Fruit fly (Drosophila melanogaster): ENCODE measurements around the gene RnrL.

Gene RnrL

DNA sequence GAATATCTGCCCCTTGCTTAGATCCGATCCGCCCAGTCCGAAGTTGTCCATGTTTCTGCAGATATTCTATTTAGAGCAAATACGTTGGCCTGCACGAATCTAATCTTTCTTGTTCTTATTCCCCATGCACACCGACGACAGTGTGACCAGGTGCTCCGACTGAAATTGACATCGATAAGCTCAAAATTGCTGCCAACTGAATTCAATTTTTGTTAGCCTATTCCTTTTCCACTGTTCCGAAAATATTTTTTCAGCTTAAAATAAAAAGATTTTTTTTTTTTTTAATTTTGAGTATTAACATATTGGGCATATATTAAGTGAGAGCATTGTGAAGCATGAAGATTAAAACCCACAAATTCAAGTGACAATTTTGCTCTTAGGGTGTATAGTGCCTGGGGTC lies 24.0 kb downstream of the RnrL start, which contains the start of gene nmd:
TSS of gene nmd (minus strand) at position 162 of the 400 bp plus-strand sequence.
- TF ChIP-seq pan (optimal IDR thresholded peaks at IDR 0.05): no peak
- TF ChIP-seq psq (optimal IDR thresholded peaks at IDR 0.05): no peak
- TF ChIP-seq Dll (optimal IDR thresholded peaks at IDR 0.05): no peak
- TF ChIP-seq CG8478 (optimal IDR thresholded peaks at IDR 0.05): no peak
- no peak for TF ChIP-seq usp (GFP tag; optimal IDR thresholded peaks at IDR 0.05)
- no peak for TF ChIP-seq EcR (GFP tag; optimal IDR thresholded peaks at IDR 0.05)

dm6 chr2L:10301918-10302317 lies 25.8 kb downstream of the RnrL start, which contains the start of gene CG13138:
CG13138 (minus strand) TSS chr2L:10302018.
- TF ChIP-seq psq (optimal IDR thresholded peaks at IDR 0.05) (no peak), EcR (GFP tag; optimal IDR thresholded peaks at IDR 0.05) (no peak)

dm6 chr2L:10299810-10300147 lies 28.0 kb downstream of the RnrL start, which contains the start of gene CYLD:
CYLD (minus strand) TSS chr2L:10299847.
- TF ChIP-seq psq (optimal IDR thresholded peaks at IDR 0.05) (no peak), Dll (optimal IDR thresholded peaks at IDR 0.05) (no peak)

- no peak for TF ChIP-seq usp (GFP tag; optimal IDR thresholded peaks at IDR 0.05)
- no peak for TF ChIP-seq pan (optimal IDR thresholded peaks at IDR 0.05)
- TF ChIP-seq EcR (GFP tag; optimal IDR thresholded peaks at IDR 0.05): no peak
- TF ChIP-seq CG8478 (optimal IDR thresholded peaks at IDR 0.05): no peak
- TF ChIP-seq psq (optimal IDR thresholded peaks at IDR 0.05): no peak
- TF ChIP-seq Dll (optimal IDR thresholded peaks at IDR 0.05): no peak
Measured at dm6 chr2L:10299077-10299809, 28.5 kb downstream of the RnrL start.

DNA sequence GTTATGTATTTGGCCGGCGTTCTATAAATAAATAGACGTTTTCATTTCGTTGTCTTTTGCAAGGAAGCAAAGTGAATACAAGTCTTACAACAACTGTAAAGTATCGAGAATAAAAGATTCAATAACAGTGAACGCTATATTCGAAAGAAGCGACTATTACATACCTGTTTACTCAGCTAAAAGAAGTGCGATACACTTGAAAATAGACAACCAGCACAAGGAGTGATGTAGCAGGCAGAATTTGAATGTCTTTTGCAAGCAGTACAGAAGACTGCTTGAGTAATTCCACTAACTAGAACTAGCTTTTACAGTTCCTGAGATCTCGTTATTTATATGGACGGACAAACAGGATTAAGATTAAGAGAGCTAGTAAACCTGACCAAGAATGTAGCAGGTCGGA lies 29.4 kb downstream of the RnrL start:
- TF ChIP-seq Dll (optimal IDR thresholded peaks at IDR 0.05) (no peak), pan (optimal IDR thresholded peaks at IDR 0.05) (no peak), usp (GFP tag; optimal IDR thresholded peaks at IDR 0.05) (no peak), CG8478 (optimal IDR thresholded peaks at IDR 0.05) (no peak), psq (optimal IDR thresholded peaks at IDR 0.05) (no peak), EcR (GFP tag; optimal IDR thresholded peaks at IDR 0.05) (no peak)

DNA sequence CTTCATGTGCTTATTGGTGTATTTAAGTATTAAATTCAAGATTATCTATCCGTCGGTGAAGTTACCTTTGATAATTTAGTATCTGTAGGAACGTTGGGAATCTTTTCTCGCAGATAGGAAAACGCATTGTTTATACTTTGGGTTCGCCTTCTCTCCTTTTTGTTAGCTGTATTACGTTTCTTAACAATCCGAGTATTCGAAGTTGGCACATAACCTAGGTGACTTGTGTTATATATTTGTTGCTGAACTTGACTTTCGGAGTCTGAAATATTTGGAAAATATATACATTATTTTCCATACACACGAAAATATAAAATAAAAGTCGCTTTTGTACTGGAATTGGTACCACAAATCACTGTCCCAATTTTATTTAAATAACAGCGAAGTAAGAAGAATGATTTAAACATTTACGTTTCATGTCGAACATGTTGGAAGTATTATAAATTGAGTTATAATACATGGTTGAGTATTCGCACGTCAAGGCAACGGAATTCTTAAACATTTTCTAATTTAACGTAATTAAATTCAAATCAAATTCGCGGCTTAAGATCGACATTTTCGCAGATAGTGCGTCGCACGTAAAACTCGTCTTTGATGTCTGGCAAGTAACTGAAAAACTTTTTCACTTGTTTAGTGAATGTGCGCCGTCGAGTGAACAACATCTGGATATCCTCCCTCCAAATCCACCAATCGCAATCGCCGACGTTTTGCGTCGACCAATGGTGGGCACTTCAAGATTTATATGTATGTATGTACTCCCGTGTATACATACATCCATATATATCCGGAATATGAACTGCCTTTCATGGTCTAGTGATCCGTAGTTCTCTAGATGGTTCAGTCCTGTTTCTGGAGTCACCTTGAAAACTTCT lies 32.7 kb downstream of the RnrL start, which contains the start of gene Hand:
TSS of gene Hand (minus strand) at position 588 of the 872 bp plus-strand sequence.
- TF ChIP-seq CG8478 (optimal IDR thresholded peaks at IDR 0.05) (no peak), psq (optimal IDR thresholded peaks at IDR 0.05) (no peak), usp (GFP tag; optimal IDR thresholded peaks at IDR 0.05) (no peak), pan (optimal IDR thresholded peaks at IDR 0.05) (no peak), EcR (GFP tag; optimal IDR thresholded peaks at IDR 0.05) (no peak), Dll (optimal IDR thresholded peaks at IDR 0.05) (no peak)

DNA sequence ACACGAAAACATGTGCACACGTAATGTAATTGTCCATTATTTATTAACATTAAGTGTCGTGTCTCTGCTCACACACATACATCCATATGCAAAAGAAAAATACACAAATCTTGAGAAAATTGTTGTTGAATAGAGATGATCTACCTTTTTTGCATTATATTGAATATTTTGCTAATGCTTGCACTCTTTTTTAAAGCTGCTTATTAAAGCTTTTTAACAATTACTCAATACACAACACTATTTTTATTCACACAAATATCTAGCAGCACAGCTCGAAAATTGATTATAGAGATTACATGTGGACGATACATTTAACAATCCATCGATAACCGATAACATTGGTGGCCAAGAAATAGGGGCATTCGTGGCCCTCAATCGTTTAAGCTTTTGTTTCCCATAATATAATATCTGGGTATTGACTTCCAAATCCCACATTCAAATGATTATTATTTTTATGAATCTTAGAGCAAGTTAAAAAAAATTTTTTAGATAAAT lies 35.6 kb downstream of the RnrL start, which contains the start of gene Ufd4:
TSS of gene Ufd4 (minus strand) at position 300 of the 495 bp plus-strand sequence.
- TF ChIP-seq usp (GFP tag; optimal IDR thresholded peaks at IDR 0.05): no peak
- TF ChIP-seq EcR (GFP tag; optimal IDR thresholded peaks at IDR 0.05): no peak
- no peak for TF ChIP-seq CG8478 (optimal IDR thresholded peaks at IDR 0.05)
- TF ChIP-seq psq (optimal IDR thresholded peaks at IDR 0.05): no peak
- TF ChIP-seq pan (optimal IDR thresholded peaks at IDR 0.05): no peak
- TF ChIP-seq Dll (optimal IDR thresholded peaks at IDR 0.05): no peak

- no peak for TF ChIP-seq CG8478 (optimal IDR thresholded peaks at IDR 0.05)
- no peak for TF ChIP-seq pan (optimal IDR thresholded peaks at IDR 0.05)
- TF ChIP-seq psq (optimal IDR thresholded peaks at IDR 0.05): no peak
- TF ChIP-seq usp (GFP tag; optimal IDR thresholded peaks at IDR 0.05): no peak
- TF ChIP-seq EcR (GFP tag; optimal IDR thresholded peaks at IDR 0.05): no peak
- no peak for TF ChIP-seq Dll (optimal IDR thresholded peaks at IDR 0.05)
Measured at dm6 chr2L:10291276-10291675, 36.5 kb downstream of the RnrL start.

DNA sequence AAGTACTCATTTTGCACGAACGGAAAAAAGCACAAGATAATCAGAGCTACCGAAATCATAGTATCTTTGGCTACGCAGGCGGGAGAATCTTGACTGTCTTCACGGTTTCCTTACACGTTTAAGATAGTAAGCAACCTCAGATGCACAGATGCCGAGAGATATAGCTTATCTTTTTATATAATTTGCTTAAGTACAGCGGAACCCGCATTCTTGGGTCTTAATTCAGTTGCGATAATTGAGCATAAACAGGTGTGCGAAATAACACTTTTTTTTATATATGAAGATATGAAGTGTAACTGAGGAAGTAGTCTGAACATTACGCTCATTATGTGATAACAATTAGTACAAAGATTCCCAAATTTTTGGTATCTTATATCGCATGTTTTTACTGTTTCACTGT lies 47.0 kb downstream of the RnrL start, which contains the start of gene CG34043:
TSS of gene CG34043 (minus strand) at position 101 of the 400 bp plus-strand sequence.
- TF ChIP-seq usp (GFP tag; optimal IDR thresholded peaks at IDR 0.05) (no peak), pan (optimal IDR thresholded peaks at IDR 0.05) (no peak), psq (optimal IDR thresholded peaks at IDR 0.05) (no peak), Dll (optimal IDR thresholded peaks at IDR 0.05) (no peak), EcR (GFP tag; optimal IDR thresholded peaks at IDR 0.05) (no peak), CG8478 (optimal IDR thresholded peaks at IDR 0.05) (no peak)

DNA sequence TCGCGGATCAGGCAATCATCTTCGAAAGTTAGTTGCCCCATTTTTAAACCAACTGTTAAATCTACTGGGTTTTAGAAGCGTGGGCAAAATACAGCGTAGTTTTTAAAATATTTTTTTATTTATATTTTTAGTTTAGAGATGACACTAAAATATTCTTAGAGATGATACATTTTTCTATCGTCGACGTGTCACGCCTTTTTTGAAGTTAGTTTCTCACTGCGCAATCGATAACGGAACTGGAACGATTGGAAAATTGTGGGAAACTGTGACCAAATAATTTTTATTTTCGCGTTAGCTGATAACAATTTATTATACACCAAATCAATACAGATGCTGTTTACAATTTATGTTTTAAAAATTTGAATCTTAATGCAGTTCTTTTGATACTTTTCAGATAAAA lies 49.1 kb downstream of the RnrL start, which contains the start of gene Utx:
TSS of gene Utx (minus strand) at position 154 of the 400 bp plus-strand sequence.
- TF ChIP-seq usp (GFP tag; optimal IDR thresholded peaks at IDR 0.05) (no peak), EcR (GFP tag; optimal IDR thresholded peaks at IDR 0.05) (no peak), CG8478 (optimal IDR thresholded peaks at IDR 0.05) (no peak), pan (optimal IDR thresholded peaks at IDR 0.05) (no peak), psq (optimal IDR thresholded peaks at IDR 0.05) (no peak), Dll (optimal IDR thresholded peaks at IDR 0.05) (no peak)

dm6 chr2L:10277362-10277761 lies 50.4 kb downstream of the RnrL start:
- TF ChIP-seq pan (optimal IDR thresholded peaks at IDR 0.05): no peak
- no peak for TF ChIP-seq CG8478 (optimal IDR thresholded peaks at IDR 0.05)
- TF ChIP-seq psq (optimal IDR thresholded peaks at IDR 0.05): no peak
- TF ChIP-seq Dll (optimal IDR thresholded peaks at IDR 0.05): no peak
- no peak for TF ChIP-seq EcR (GFP tag; optimal IDR thresholded peaks at IDR 0.05)
- TF ChIP-seq usp (GFP tag; optimal IDR thresholded peaks at IDR 0.05): no peak

- TF ChIP-seq pan (optimal IDR thresholded peaks at IDR 0.05): no peak
- TF ChIP-seq psq (optimal IDR thresholded peaks at IDR 0.05): no peak
Measured at dm6 chr2L:10276846-10277245, 50.9 kb downstream of the RnrL start.
